Fruit fly (Drosophila melanogaster) whole organism, embryonic: ENCODE measurements around the gene CG15155.
A peak's percentile ranks its signal among the peaks of the same experiment; 100 is the strongest.

Source experiments
- B-H1 ChIP-seq: fragments of 200-800 bp; sonication (Bioruptor generic); IDR thresholded peaks from 3 replicates; pipeline ENCODE4 v1.3.6; 2022; ENCODE audit warnings: missing biosample characterization, missing genetic modification characterization
- CG10321 ChIP-seq: fragments of 200-800 bp; sonication (Bioruptor generic); IDR thresholded peaks from 2 replicates; pipeline ENCODE4 v1.3.6; 2022; ENCODE audit warnings: missing biosample characterization, missing genetic modification characterization
- CG13775 ChIP-seq: fragments of 200-800 bp; sonication (Bioruptor generic); optimal IDR thresholded peaks from 3 replicates; lab custom pipeline; 2017; ENCODE audit warnings: missing biosample characterization, mild to moderate bottlenecking, missing genetic modification characterization
- CG14050 ChIP-seq: fragments of 200-800 bp; sonication (Bioruptor generic); IDR thresholded peaks from 3 replicates; pipeline ENCODE4 v1.3.6; 2022; ENCODE audit warnings: missing biosample characterization, missing genetic modification characterization
- CG15601 ChIP-seq: fragments of 200-800 bp; sonication (Bioruptor generic); optimal IDR thresholded peaks from 3 replicates; lab custom pipeline; 2019; ENCODE audit warnings: missing biosample characterization, mild to moderate bottlenecking, missing genetic modification characterization, moderate library complexity
- CG17385 ChIP-seq: fragments of 200-800 bp; sonication (Bioruptor generic); optimal IDR thresholded peaks from 3 replicates; lab custom pipeline; 2018; ENCODE audit warnings: missing biosample characterization, mild to moderate bottlenecking, missing genetic modification characterization
- CG18619 ChIP-seq: fragments of 200-800 bp; sonication (Bioruptor generic); optimal IDR thresholded peaks from 3 replicates; lab custom pipeline; 2017; ENCODE audit warnings: missing biosample characterization, mild to moderate bottlenecking, missing genetic modification characterization
- CG2120 ChIP-seq: fragments of 200-800 bp; sonication (Bioruptor generic); optimal IDR thresholded peaks from 3 replicates; lab custom pipeline; 2016; ENCODE audit warnings: missing biosample characterization, missing genetic modification characterization
- CG2712 ChIP-seq: fragments of 200-800 bp; optimal IDR thresholded peaks from 3 replicates; lab custom pipeline; 2019; ENCODE audit warnings: missing biosample characterization, mild to moderate bottlenecking, missing genetic modification characterization, moderate library complexity
- CG34422 ChIP-seq: fragments of 200-800 bp; sonication (Bioruptor generic); IDR thresholded peaks from 3 replicates; pipeline ENCODE4 v1.3.6; 2022; ENCODE audit warnings: missing biosample characterization, missing genetic modification characterization
- CG4360 ChIP-seq: fragments of 200-800 bp; sonication (Bioruptor generic); IDR thresholded peaks from 2 replicates; pipeline ENCODE4 v1.3.6; 2022; ENCODE audit warnings: missing biosample characterization, missing genetic modification characterization
- CG4404 ChIP-seq: fragments of 200-800 bp; sonication (Bioruptor generic); IDR thresholded peaks from 2 replicates; pipeline ENCODE4 v1.3.6; 2022; ENCODE audit warnings: missing biosample characterization, missing genetic modification characterization
- CG4617 ChIP-seq: fragments of 200-800 bp; sonication (Bioruptor generic); optimal IDR thresholded peaks from 3 replicates; lab custom pipeline; 2016; ENCODE audit warnings: missing biosample characterization, missing genetic modification characterization, borderline replicate concordance
- CG7963 ChIP-seq: fragments of 200-800 bp; sonication (Bioruptor generic); IDR thresholded peaks from 3 replicates; pipeline ENCODE4 v1.3.6; 2022; ENCODE audit warnings: missing biosample characterization, missing genetic modification characterization; ENCODE audit not compliant: partially characterized antibody
- CG8290 ChIP-seq, 3 experiments: fragments of 200-800 bp; sonication (Bioruptor generic); optimal IDR thresholded peaks; 2 replicates each; lab custom pipeline; 2016 to 2019; ENCODE audit warnings: missing biosample characterization in 3 of 3, missing genetic modification characterization in 3 of 3, mild to moderate bottlenecking in 2 of 3, moderate library complexity in 1 of 3
- CG8388 ChIP-seq: fragments of 200-800 bp; sonication (Bioruptor generic); optimal IDR thresholded peaks from 2 replicates; lab custom pipeline; 2019; ENCODE audit warnings: missing biosample characterization, mild to moderate bottlenecking, missing genetic modification characterization, moderate library complexity
- CG8944 ChIP-seq: fragments of 200-800 bp; sonication (Bioruptor generic); optimal IDR thresholded peaks from 3 replicates; lab custom pipeline; 2016; ENCODE audit warnings: missing biosample characterization, missing genetic modification characterization
- CG9727 ChIP-seq: fragments of 200-800 bp; sonication (Bioruptor generic); optimal IDR thresholded peaks from 3 replicates; lab custom pipeline; 2017; ENCODE audit warnings: missing biosample characterization, mild to moderate bottlenecking, missing genetic modification characterization
- CG9876 ChIP-seq: fragments of 200-800 bp; sonication (Bioruptor generic); optimal IDR thresholded peaks from 2 replicates; lab custom pipeline; 2016; ENCODE audit warnings: missing biosample characterization, missing genetic modification characterization
- CTCF ChIP-seq: fragments of 200-800 bp; sonication (Bioruptor generic); optimal IDR thresholded peaks from 2 replicates; lab custom pipeline; 2017; ENCODE audit warnings: missing biosample characterization, mild to moderate bottlenecking, missing genetic modification characterization, moderate library complexity
- Camta ChIP-seq: fragments of 200-800 bp; sonication (Bioruptor generic); optimal IDR thresholded peaks from 2 replicates; lab custom pipeline; 2016; ENCODE audit warnings: missing biosample characterization, missing genetic modification characterization
- ERR ChIP-seq: fragments of 200-800 bp; sonication (Bioruptor generic); optimal IDR thresholded peaks from 2 replicates; lab custom pipeline; 2016; ENCODE audit warnings: missing biosample characterization, missing genetic modification characterization
- HHEX ChIP-seq: fragments of 200-800 bp; sonication (Bioruptor generic); optimal IDR thresholded peaks from 3 replicates; lab custom pipeline; 2017; ENCODE audit warnings: missing biosample characterization, mild to moderate bottlenecking, missing genetic modification characterization, missing genetic modification reagents
- Hmr ChIP-seq: fragments of 200-800 bp; sonication (Bioruptor generic); optimal IDR thresholded peaks from 3 replicates; lab custom pipeline; 2017; ENCODE audit warnings: mild to moderate bottlenecking, missing biosample characterization, missing genetic modification reagents, missing genetic modification characterization
- Hsf ChIP-seq: fragments of 200-800 bp; sonication (Bioruptor generic); optimal IDR thresholded peaks from 3 replicates; lab custom pipeline; 2016; ENCODE audit warnings: missing biosample characterization, missing genetic modification characterization
- Lhr ChIP-seq: fragments of 200-800 bp; sonication (Bioruptor generic); optimal IDR thresholded peaks from 3 replicates; lab custom pipeline; 2017; ENCODE audit warnings: mild to moderate bottlenecking, missing biosample characterization, missing genetic modification reagents, missing genetic modification characterization
- Optix ChIP-seq: fragments of 200-800 bp; sonication (Bioruptor generic); IDR thresholded peaks from 3 replicates; pipeline ENCODE4 v1.3.6; 2022; ENCODE audit warnings: missing biosample characterization, missing genetic modification characterization
- Sox102F ChIP-seq: fragments of 200-800 bp; sonication (Bioruptor generic); optimal IDR thresholded peaks from 2 replicates; lab custom pipeline; 2018; ENCODE audit warnings: missing biosample characterization, mild to moderate bottlenecking, missing genetic modification characterization, moderate library complexity
- ash1 ChIP-seq: fragments of 200-800 bp; sonication (Bioruptor generic); optimal IDR thresholded peaks from 2 replicates; lab custom pipeline; 2018; ENCODE audit warnings: missing biosample characterization, mild to moderate bottlenecking, missing genetic modification characterization
- cato ChIP-seq: fragments of 200-800 bp; sonication (Bioruptor generic); optimal IDR thresholded peaks from 2 replicates; lab custom pipeline; 2016; ENCODE audit warnings: missing biosample characterization, missing genetic modification characterization, borderline replicate concordance
- crc ChIP-seq: fragments of 200-800 bp; sonication (Bioruptor generic); optimal IDR thresholded peaks from 2 replicates; lab custom pipeline; 2016; ENCODE audit warnings: missing biosample characterization, missing genetic modification characterization
- dpn ChIP-seq, 2 experiments: fragments of 200-800 bp; sonication (Bioruptor generic); optimal IDR thresholded peaks; 3 replicates each; lab custom pipeline; 2016; ENCODE audit warnings: missing biosample characterization in 2 of 2, missing genetic modification characterization in 2 of 2
- dysf ChIP-seq: fragments of 200-800 bp; sonication (Bioruptor generic); IDR thresholded peaks from 3 replicates; pipeline ENCODE4 v1.3.6; 2022; ENCODE audit warnings: missing biosample characterization, missing genetic modification characterization
- en ChIP-seq: fragments of 200-800 bp; sonication (Bioruptor generic); optimal IDR thresholded peaks from 2 replicates; lab custom pipeline; 2016; ENCODE audit warnings: missing biosample characterization, missing genetic modification characterization
- her ChIP-seq: fragments of 200-800 bp; sonication (Bioruptor generic); optimal IDR thresholded peaks from 2 replicates; lab custom pipeline; 2016; ENCODE audit warnings: missing biosample characterization, missing genetic modification characterization
- jing ChIP-seq: fragments of 200-800 bp; sonication (Bioruptor generic); optimal IDR thresholded peaks from 2 replicates; lab custom pipeline; 2018; ENCODE audit warnings: missing biosample characterization, mild to moderate bottlenecking, missing genetic modification characterization
- ken ChIP-seq: fragments of 200-800 bp; sonication (Bioruptor generic); IDR thresholded peaks from 3 replicates; pipeline ENCODE4 v1.3.6; 2022; ENCODE audit warnings: missing biosample characterization, missing genetic modification characterization
- knrl ChIP-seq: fragments of 200-800 bp; sonication (Bioruptor generic); IDR thresholded peaks from 3 replicates; pipeline ENCODE4 v1.3.6; 2022; ENCODE audit warnings: missing biosample characterization, missing genetic modification characterization; ENCODE audit not compliant: partially characterized antibody
- mam ChIP-seq: fragments of 200-800 bp; sonication (Bioruptor generic); optimal IDR thresholded peaks from 3 replicates; lab custom pipeline; 2016; ENCODE audit warnings: missing biosample characterization, missing genetic modification characterization
- onecut ChIP-seq: fragments of 200-800 bp; sonication (Bioruptor generic); IDR thresholded peaks from 2 replicates; pipeline ENCODE4 v1.3.6; 2022; ENCODE audit warnings: missing biosample characterization, missing genetic modification characterization
- org-1 ChIP-seq: fragments of 200-800 bp; sonication (Bioruptor generic); optimal IDR thresholded peaks from 2 replicates; lab custom pipeline; 2017; ENCODE audit warnings: missing biosample characterization, missing genetic modification characterization
- p53 ChIP-seq: fragments of 200-800 bp; sonication (Bioruptor generic); optimal IDR thresholded peaks from 2 replicates; lab custom pipeline; 2016; ENCODE audit warnings: missing biosample characterization, missing genetic modification characterization
- pfk ChIP-seq: fragments of 200-800 bp; sonication (Bioruptor generic); optimal IDR thresholded peaks from 2 replicates; lab custom pipeline; 2018; ENCODE audit warnings: missing biosample characterization, mild to moderate bottlenecking, missing genetic modification characterization, moderate library complexity
- pnt ChIP-seq: fragments of 200-800 bp; sonication (Bioruptor generic); optimal IDR thresholded peaks from 3 replicates; lab custom pipeline; 2016; ENCODE audit warnings: missing biosample characterization, missing genetic modification characterization
- prd ChIP-seq, 3 experiments: fragments of >200 bp in 2 of 3; fragments of 200-800 bp in 1 of 3; sonication (Bioruptor generic) in 1 of 3; optimal IDR thresholded peaks in 2 of 3; IDR thresholded peaks in 1 of 3; 2 replicates in 2 of 3; 3 replicates in 1 of 3; pipeline versions ENCODE4 v1.3.6 to Lab custom; 2017 to 2022; ENCODE audit warnings: missing biosample characterization in 1 of 3, missing genetic modification characterization in 1 of 3
- pzg ChIP-seq: fragments of 200-800 bp; sonication (Bioruptor generic); optimal IDR thresholded peaks from 3 replicates; lab custom pipeline; 2018; ENCODE audit warnings: missing biosample characterization, mild to moderate bottlenecking, missing genetic modification characterization, moderate library complexity
- ranshi ChIP-seq: fragments of 200-800 bp; sonication (Bioruptor generic); IDR thresholded peaks from 2 replicates; pipeline ENCODE4 v1.3.6; 2022; ENCODE audit warnings: missing biosample characterization, missing genetic modification characterization
- salm ChIP-seq: fragments of 200-800 bp; sonication (Bioruptor generic); optimal IDR thresholded peaks from 2 replicates; lab custom pipeline; 2018; ENCODE audit warnings: missing biosample characterization, mild to moderate bottlenecking, missing genetic modification characterization
- sna ChIP-seq: fragments of 200-800 bp; sonication (Bioruptor generic); IDR thresholded peaks from 2 replicates; pipeline ENCODE4 v1.3.6; 2022; ENCODE audit warnings: missing biosample characterization, missing genetic modification characterization; ENCODE audit not compliant: partially characterized antibody

The CG15155 gene

DNA sequence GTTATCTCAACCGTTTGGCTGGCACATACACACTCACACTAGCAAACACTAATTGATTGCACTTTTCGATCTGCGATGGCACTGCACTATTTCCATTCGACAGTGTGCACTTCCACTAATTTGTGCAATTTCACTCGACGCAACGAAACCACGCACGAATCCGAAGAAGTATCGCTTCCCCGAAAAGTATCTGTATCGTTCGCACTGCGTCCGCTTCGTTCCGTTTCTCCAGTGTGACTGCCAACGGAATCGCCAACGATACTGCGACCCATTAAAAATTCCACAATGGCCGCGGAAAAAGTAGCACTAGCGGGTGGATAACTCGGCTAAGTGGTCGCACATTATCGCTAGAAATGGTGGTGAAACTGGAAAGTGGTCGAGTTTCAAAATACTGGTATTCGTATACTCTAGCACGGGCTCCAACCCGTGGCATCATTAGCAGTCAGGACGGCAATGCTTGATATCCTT is 2.4 kb upstream of the CG15155 start, which contains the start of gene Socs36E (continued):
- no peak for TF ChIP-seq Sox102F (GFP tag; lab: Kevin White, UChicago)
- TF ChIP-seq Optix (GFP tag; lab: Robert Waterston, UW): peak; percentile 35; the same call in 1 of the 3 replicates
- peak; percentile 100 for TF ChIP-seq pzg (GFP tag; lab: Kevin White, UChicago)
- peak; percentile 14 for TF ChIP-seq p53 (GFP tag; lab: Kevin White, UChicago)
- TF ChIP-seq CG2120 (GFP tag; lab: Kevin White, UChicago): peak; percentile 9
- no peak for TF ChIP-seq CG14050
- TF ChIP-seq CTCF: peak; percentile 81
- TF ChIP-seq CG2712: peak; percentile 66
- TF ChIP-seq dpn (GFP tag; optimal IDR thresholded peaks at IDR 0.05; lab: Kevin White, UChicago): peak; percentile 48 to 50
- peak; percentile 55 for TF ChIP-seq her
- no peak for TF ChIP-seq Camta (GFP tag; lab: Kevin White, UChicago)
- 0 out of 3 replicates have a peak, but pooled peaks have one; percentile 14 for TF ChIP-seq CG7963
- 0 out of 2 replicates have a peak, but pooled peaks have one; percentile 40 for TF ChIP-seq CG4360 (GFP tag; lab: Robert Waterston, UW)
- peak; percentile 2 for TF ChIP-seq Hsf (GFP tag; lab: Kevin White, UChicago)
- peak; percentile 5 for TF ChIP-seq org-1 (GFP tag; lab: Kevin White, UChicago)
- peak; percentile 49 for TF ChIP-seq pfk
- TF ChIP-seq salm (tag; lab: Kevin White, UChicago): peak; percentile 22
- TF ChIP-seq Lhr (GFP tag; lab: Kevin White, UChicago): peak; percentile 99
- TF ChIP-seq CG4617 (GFP tag; lab: Kevin White, UChicago): peak; percentile 38
- TF ChIP-seq CG18619 (GFP tag; lab: Kevin White, UChicago): peak; percentile 7
- peak; percentile 34; the same call in 1 of the 3 replicates for TF ChIP-seq dysf
- TF ChIP-seq CG17385: no peak
- TF ChIP-seq HHEX (GFP tag; lab: Kevin White, UChicago): no peak
- TF ChIP-seq prd (optimal IDR thresholded peaks at IDR 0.05; lab: Kevin White, UChicago): no peak
- TF ChIP-seq prd (GFP tag; IDR thresholded peaks at IDR 0.05; lab: Robert Waterston, UW): 0 out of 3 replicates have a peak, but pooled peaks have one; percentile 27
- TF ChIP-seq mam (GFP tag; lab: Kevin White, UChicago): peak; percentile 7
- TF ChIP-seq cato (GFP tag; lab: Kevin White, UChicago): no peak
- TF ChIP-seq CG13775 (GFP tag; lab: Kevin White, UChicago): no peak
- TF ChIP-seq CG9727 (GFP tag; lab: Kevin White, UChicago): no peak
- peak; percentile 13 for TF ChIP-seq CG9876 (GFP tag; lab: Kevin White, UChicago)
- no peak for TF ChIP-seq onecut (GFP tag; lab: Robert Waterston, UW)
- TF ChIP-seq CG10321: no peak
- TF ChIP-seq ERR (GFP tag; lab: Kevin White, UChicago): peak; percentile 60
- TF ChIP-seq Hmr (GFP tag; lab: Kevin White, UChicago): peak; percentile 90
- TF ChIP-seq B-H1 (GFP tag; lab: Robert Waterston, UW): no peak
- no peak for TF ChIP-seq ranshi (GFP tag; lab: Robert Waterston, UW)
- TF ChIP-seq CG34422 (GFP tag; lab: Robert Waterston, UW): peak; percentile 74; the same call in 2 of the 3 replicates
- TF ChIP-seq ken (GFP tag; lab: Robert Waterston, UW): peak; percentile 73; the same call in 1 of the 3 replicates
- TF ChIP-seq crc (GFP tag; lab: Kevin White, UChicago): no peak
- TF ChIP-seq CG8388 (GFP tag; lab: Kevin White, UChicago): peak; percentile 23
- TF ChIP-seq ash1: peak; percentile 50
- TF ChIP-seq en: no peak
- TF ChIP-seq CG15601: peak; percentile 38
- TF ChIP-seq CG8944 (GFP tag; lab: Kevin White, UChicago): peak; percentile 30
- TF ChIP-seq knrl (GFP tag; lab: Robert Waterston, UW): peak; percentile 69; the same call in 2 of the 3 replicates
- TF ChIP-seq pnt (GFP tag; lab: Kevin White, UChicago): peak; percentile 4
- TF ChIP-seq jing (GFP tag; lab: Kevin White, UChicago): no peak
- no peak for TF ChIP-seq CG4404 (GFP tag; lab: Robert Waterston, UW)
- TF ChIP-seq sna: peak; percentile 27; the same call in 1 of the 2 replicates
- TF ChIP-seq CG8290 (GFP tag; optimal IDR thresholded peaks at IDR 0.05; lab: Kevin White, UChicago): peak; percentile 54
- TF ChIP-seq CG8290 (tag; optimal IDR thresholded peaks at IDR 0.05; lab: Kevin White, UChicago): peak in 1 of 2 experiments; percentile 95
